Worm (Caenorhabditis elegans) whole organism, late embryonic: ENCODE data around the gene dos-3.

Experiments used
- C08G9.2 ChIP-seq: sonication (generic microtip); optimal IDR thresholded peaks from 2 replicates; lab custom pipeline; 2016; ENCODE audit warnings: mild to moderate bottlenecking, missing genetic modification characterization, moderate library complexity, missing compliant biosample characterization
- F13H6.1 ChIP-seq: sonication (generic microtip); optimal IDR thresholded peaks from 2 replicates; lab custom pipeline; 2016; ENCODE audit warnings: missing genetic modification characterization, missing compliant biosample characterization
- K02D7.2 ChIP-seq: sonication (generic microtip); optimal IDR thresholded peaks from 2 replicates; lab custom pipeline; 2017; ENCODE audit warnings: mild to moderate bottlenecking, missing genetic modification characterization, missing compliant biosample characterization
- T23F11.4 ChIP-seq: fragments of 200-800 bp; sonication (Bioruptor generic); optimal IDR thresholded peaks from 2 replicates; lab custom pipeline; 2018; ENCODE audit warnings: mild to moderate bottlenecking, missing genetic modification characterization, missing compliant biosample characterization
- ama-1 ChIP-seq: fragments of 150-350 bp; optimal IDR thresholded peaks from 2 replicates; lab custom pipeline; 2014
- ceh-19 ChIP-seq: fragments of 200-800 bp; sonication (Bioruptor generic); optimal IDR thresholded peaks from 2 replicates; lab custom pipeline; 2018; ENCODE audit warnings: mild to moderate bottlenecking, missing genetic modification characterization, missing compliant biosample characterization
- ceh-2 ChIP-seq: sonication (generic microtip); optimal IDR thresholded peaks from 2 replicates; lab custom pipeline; 2016; ENCODE audit warnings: missing genotype, missing genetic modification characterization, missing compliant biosample characterization
- ceh-22 ChIP-seq: sonication (generic microtip); optimal IDR thresholded peaks from 2 replicates; lab custom pipeline; 2017; ENCODE audit warnings: missing biosample characterization, missing genetic modification characterization
- ceh-30 ChIP-seq: fragments of 150-350 bp; optimal IDR thresholded peaks from 2 replicates; lab custom pipeline; 2014; ENCODE audit warnings: missing biosample characterization, missing genetic modification characterization
- ceh-31 ChIP-seq: sonication (generic microtip); optimal IDR thresholded peaks from 2 replicates; lab custom pipeline; 2016; ENCODE audit warnings: missing genetic modification characterization, missing compliant biosample characterization
- ceh-34 ChIP-seq: sonication (generic microtip); optimal IDR thresholded peaks from 2 replicates; lab custom pipeline; 2016; ENCODE audit warnings: mild to moderate bottlenecking, missing genetic modification characterization, missing compliant biosample characterization
- ceh-48 ChIP-seq: sonication (generic microtip); optimal IDR thresholded peaks from 2 replicates; lab custom pipeline; 2016; ENCODE audit warnings: missing genetic modification characterization, inconsistent platforms, missing compliant biosample characterization
- ceh-6 ChIP-seq: fragments of 200-800 bp; sonication (Bioruptor generic); optimal IDR thresholded peaks from 2 replicates; lab custom pipeline; 2018; ENCODE audit warnings: mild to moderate bottlenecking, missing genetic modification characterization, missing compliant biosample characterization
- ceh-9 ChIP-seq: sonication (generic microtip); optimal IDR thresholded peaks from 2 replicates; lab custom pipeline; 2016; ENCODE audit warnings: mild to moderate bottlenecking, missing genetic modification characterization, inconsistent platforms, missing compliant biosample characterization
- dmd-4 ChIP-seq: sonication (generic microtip); optimal IDR thresholded peaks from 2 replicates; lab custom pipeline; 2016; ENCODE audit warnings: borderline replicate concordance, missing genetic modification characterization, missing compliant biosample characterization
- dve-1 ChIP-seq: sonication (generic microtip); optimal IDR thresholded peaks from 2 replicates; lab custom pipeline; 2017; ENCODE audit warnings: antibody characterized with exemption, mild to moderate bottlenecking, missing genetic modification characterization, missing compliant biosample characterization
- elt-2 ChIP-seq: sonication (generic microtip); optimal IDR thresholded peaks from 2 replicates; lab custom pipeline; 2016; ENCODE audit warnings: missing genetic modification reagents, missing genetic modification characterization, missing compliant biosample characterization
- ets-4 ChIP-seq: sonication (generic microtip); optimal IDR thresholded peaks from 2 replicates; lab custom pipeline; 2016; ENCODE audit warnings: missing genetic modification characterization, missing compliant biosample characterization
- eyg-1 ChIP-seq: sonication (generic microtip); optimal IDR thresholded peaks from 2 replicates; lab custom pipeline; 2016; ENCODE audit warnings: missing genotype, missing genetic modification characterization, missing compliant biosample characterization
- fkh-10 ChIP-seq: fragments of 150-350 bp; optimal IDR thresholded peaks from 2 replicates; lab custom pipeline; 2014; ENCODE audit warnings: missing biosample characterization, missing genetic modification reagents, missing genetic modification characterization
- fkh-6 ChIP-seq: sonication (generic microtip); optimal IDR thresholded peaks from 2 replicates; lab custom pipeline; 2016; ENCODE audit warnings: missing genetic modification characterization, missing compliant biosample characterization
- gmeb-2 ChIP-seq: sonication (generic microtip); optimal IDR thresholded peaks from 2 replicates; lab custom pipeline; 2016; ENCODE audit warnings: missing genetic modification characterization, inconsistent platforms, missing compliant biosample characterization
- hlh-13 ChIP-seq: fragments of 200-800 bp; sonication (Bioruptor generic); optimal IDR thresholded peaks from 2 replicates; lab custom pipeline; 2018; ENCODE audit warnings: mild to moderate bottlenecking, missing genetic modification characterization, missing compliant biosample characterization
- hlh-30 ChIP-seq: sonication (generic microtip); optimal IDR thresholded peaks from 2 replicates; lab custom pipeline; 2017; ENCODE audit warnings: antibody characterized with exemption, missing genetic modification characterization, missing compliant biosample characterization; ENCODE audit not compliant: insufficient read depth
- hlh-6 ChIP-seq: sonication (generic microtip); optimal IDR thresholded peaks from 2 replicates; lab custom pipeline; 2016; ENCODE audit warnings: missing genotype, missing genetic modification characterization, missing compliant biosample characterization
- lim-6 ChIP-seq: sonication (generic microtip); optimal IDR thresholded peaks from 2 replicates; lab custom pipeline; 2016; ENCODE audit warnings: missing genetic modification characterization, missing compliant biosample characterization
- lin-11 ChIP-seq: fragments of 200-800 bp; sonication (Bioruptor generic); optimal IDR thresholded peaks from 2 replicates; lab custom pipeline; 2018; ENCODE audit warnings: mild to moderate bottlenecking, missing genetic modification characterization, missing compliant biosample characterization
- madf-2 ChIP-seq: sonication (generic microtip); optimal IDR thresholded peaks from 2 replicates; lab custom pipeline; 2017; ENCODE audit warnings: missing genetic modification characterization, missing compliant biosample characterization
- nfya-1 ChIP-seq: sonication (generic microtip); optimal IDR thresholded peaks from 2 replicates; lab custom pipeline; 2017; ENCODE audit warnings: missing genetic modification characterization, mild to moderate bottlenecking, missing compliant biosample characterization, antibody characterized with exemption, moderate library complexity
- odd-2 ChIP-seq: sonication (generic microtip); optimal IDR thresholded peaks from 2 replicates; lab custom pipeline; 2017; ENCODE audit warnings: antibody characterized with exemption, mild to moderate bottlenecking, missing genetic modification characterization, missing compliant biosample characterization
- pag-3 ChIP-seq: sonication (generic microtip); optimal IDR thresholded peaks from 2 replicates; lab custom pipeline; 2016; ENCODE audit warnings: missing compliant biosample characterization, missing genetic modification characterization, borderline replicate concordance
- pax-1 ChIP-seq: fragments of 150-350 bp; optimal IDR thresholded peaks from 2 replicates; lab custom pipeline; 2014; ENCODE audit warnings: missing biosample characterization, missing genetic modification characterization
- pha-4 ChIP-seq: fragments of 150-350 bp; optimal IDR thresholded peaks from 2 replicates; lab custom pipeline; 2018; ENCODE audit warnings: missing biosample characterization, missing genetic modification reagents, missing genetic modification characterization
- ref-2 ChIP-seq: sonication (generic microtip); optimal IDR thresholded peaks from 2 replicates; lab custom pipeline; 2016; ENCODE audit warnings: missing genetic modification characterization, missing compliant biosample characterization
- sdc-2 ChIP-seq: sonication (generic microtip); optimal IDR thresholded peaks from 2 replicates; lab custom pipeline; 2016; ENCODE audit warnings: missing genotype, missing genetic modification characterization, missing compliant biosample characterization
- sox-2 ChIP-seq: fragments of 200-800 bp; sonication (Bioruptor generic); IDR thresholded peaks from 2 replicates; pipeline ENCODE4 v1.3.6; 2022; ENCODE audit warnings: missing genetic modification reagents, missing genetic modification characterization, missing compliant biosample characterization
- tbx-7 ChIP-seq: sonication (generic microtip); optimal IDR thresholded peaks from 2 replicates; lab custom pipeline; 2016; ENCODE audit warnings: missing genotype, missing genetic modification characterization, missing compliant biosample characterization
- ttx-3 ChIP-seq: sonication (generic microtip); optimal IDR thresholded peaks from 2 replicates; lab custom pipeline; 2016; ENCODE audit warnings: missing genetic modification reagents, missing genetic modification characterization, missing compliant biosample characterization
- unc-3 ChIP-seq, 2 experiments: fragments of 200-800 bp in 1 of 2; sonication (Bioruptor generic) in 1 of 2; sonication (generic microtip) in 1 of 2; conservative IDR thresholded peaks in 1 of 2; optimal IDR thresholded peaks in 1 of 2; 2 replicates each; pipeline versions ENCODE4 v1.3.6 to Lab custom; 2016 to 2022; ENCODE audit warnings: missing compliant biosample characterization in 2 of 2, missing genetic modification characterization in 2 of 2, missing genetic modification reagents in 1 of 2
- unc-42 ChIP-seq: sonication (generic microtip); optimal IDR thresholded peaks from 2 replicates; lab custom pipeline; 2016; ENCODE audit warnings: missing genotype, missing genetic modification characterization, missing compliant biosample characterization
- zip-5 ChIP-seq: sonication (generic microtip); optimal IDR thresholded peaks from 2 replicates; lab custom pipeline; 2016; ENCODE audit warnings: missing genetic modification characterization, missing compliant biosample characterization
- ztf-16 ChIP-seq: sonication (generic microtip); optimal IDR thresholded peaks from 2 replicates; lab custom pipeline; 2017; ENCODE audit warnings: missing genetic modification characterization, missing compliant biosample characterization

dos-3 gene

DNA sequence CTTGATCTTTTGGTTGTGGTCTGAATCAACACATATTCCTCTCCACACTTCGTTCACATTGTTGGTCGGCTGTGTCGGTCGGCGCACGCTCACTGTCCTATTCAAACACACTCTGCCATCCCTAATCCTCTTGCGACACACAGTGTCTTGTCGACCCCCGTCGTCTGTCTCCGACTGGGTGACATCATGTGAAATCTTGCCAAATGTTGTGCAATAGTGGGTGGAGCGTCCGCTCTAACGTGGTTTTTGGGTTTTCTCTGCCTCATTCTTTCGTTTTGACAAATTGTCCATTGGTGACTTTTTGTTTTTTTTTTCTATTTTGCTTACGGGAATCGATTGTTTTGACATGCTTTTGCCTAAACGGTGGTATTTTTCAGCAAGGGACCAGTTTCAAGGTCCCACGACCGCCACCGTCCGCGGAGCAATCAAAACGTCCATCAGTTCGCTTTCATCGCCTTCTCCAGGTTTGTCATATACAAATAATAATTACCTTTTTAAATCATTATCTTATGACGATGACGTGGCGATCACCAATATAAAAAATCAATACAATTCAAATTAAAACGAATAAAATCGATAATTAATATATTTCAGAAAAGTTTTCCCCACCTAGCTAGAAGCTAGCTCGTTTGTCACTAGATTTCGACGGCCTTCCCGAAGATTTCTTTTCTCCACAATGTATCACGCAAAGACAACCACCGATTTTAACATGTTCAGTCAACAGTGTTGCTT is 5.5 kb downstream of the dos-3 start (continued):
- TF ChIP-seq ref-2 (tag; lab: Kevin White, UChicago) (peak; percentile 76), C08G9.2 (tag; lab: Kevin White, UChicago) (no peak), ttx-3 (tag; lab: Kevin White, UChicago) (no peak), lim-6 (tag; lab: Kevin White, UChicago) (no peak), elt-2 (tag; lab: Kevin White, UChicago) (peak; percentile 78), ceh-19 (GFP tag; lab: Kevin White, UChicago) (no peak), pha-4 (tag; lab: Kevin White, UChicago) (no peak), ceh-22 (tag; lab: Kevin White, UChicago) (no peak), nfya-1 (tag; lab: Kevin White, UChicago) (peak; percentile 92), lin-11 (tag; lab: Kevin White, UChicago) (no peak), ceh-31 (tag; lab: Kevin White, UChicago) (peak; percentile 87), T23F11.4 (GFP tag; lab: Kevin White, UChicago) (no peak), eyg-1 (tag; lab: Kevin White, UChicago) (peak; percentile 26), ceh-48 (tag; lab: Kevin White, UChicago) (no peak), hlh-6 (tag; lab: Kevin White, UChicago) (no peak), ceh-30 (tag; lab: Kevin White, UChicago) (no peak), dve-1 (tag; lab: Kevin White, UChicago) (peak; percentile 85), odd-2 (no peak), gmeb-2 (tag; lab: Kevin White, UChicago) (no peak), hlh-30 (peak; percentile 96), sdc-2 (tag; lab: Kevin White, UChicago) (peak; percentile 17), ets-4 (tag; lab: Kevin White, UChicago) (peak; percentile 51), ceh-34 (peak; percentile 41), pag-3 (no peak), madf-2 (tag; lab: Kevin White, UChicago) (peak; percentile 35), unc-42 (tag; lab: Kevin White, UChicago) (peak; percentile 29), zip-5 (tag; lab: Kevin White, UChicago) (peak; percentile 4), sox-2 (GFP tag; lab: Robert Waterston, UW) (no peak), ztf-16 (tag; lab: Kevin White, UChicago) (peak; percentile 9), fkh-10 (GFP tag; lab: Kevin White, UChicago) (peak; percentile 15), hlh-13 (GFP tag; lab: Kevin White, UChicago) (no peak), dmd-4 (tag; lab: Kevin White, UChicago) (no peak), unc-3 (GFP tag; conservative IDR thresholded peaks at IDR 0.05; lab: Robert Waterston, UW) (no peak), unc-3 (tag; optimal IDR thresholded peaks at IDR 0.05; lab: Kevin White, UChicago) (peak; percentile 17), ama-1 (lab: Kevin White, UChicago) (peak; percentile 56), ceh-6 (GFP tag; lab: Kevin White, UChicago) (no peak), ceh-2 (tag; lab: Kevin White, UChicago) (peak; percentile 48), F13H6.1 (tag; lab: Kevin White, UChicago) (peak; percentile 28), fkh-6 (tag; lab: Kevin White, UChicago) (peak; percentile 2), ceh-9 (tag; lab: Kevin White, UChicago) (no peak), K02D7.2 (tag; lab: Kevin White, UChicago) (no peak), tbx-7 (tag; lab: Kevin White, UChicago) (no peak), pax-1 (tag; lab: Kevin White, UChicago) (peak; percentile 90)
- TF ChIP-seq, all 69 proteins: peak for 29
